Worm (Caenorhabditis elegans): ENCODE data around the gene C35C5.8.

Gene C35C5.8

DNA sequence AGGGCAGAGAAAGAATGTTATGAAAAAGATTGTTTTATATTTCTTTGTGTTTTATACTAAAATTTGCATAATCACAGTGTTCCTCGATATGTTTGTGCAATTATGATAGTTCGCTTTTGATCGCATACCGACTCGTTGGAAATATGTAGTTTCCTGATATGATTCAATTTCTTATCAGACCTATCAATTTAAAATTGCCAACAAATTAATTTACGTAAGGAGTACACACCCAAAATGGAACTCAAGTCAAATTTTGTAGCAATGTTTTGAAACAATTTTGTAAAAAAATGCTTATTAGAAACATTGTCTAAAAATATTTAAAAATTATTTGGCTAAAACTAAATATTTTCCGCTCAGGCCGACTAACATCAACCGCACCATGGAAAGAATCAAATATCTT is 32.8 kb upstream of the C35C5.8 start:
- TF ChIP-seq lin-32 (GFP tag; optimal IDR thresholded peaks at IDR 0.05) (no peak), nhr-2 (tag; optimal IDR thresholded peaks at IDR 0.05) (no peak), unc-62 (GFP tag; optimal IDR thresholded peaks at IDR 0.05) (no peak), cnd-1 (tag; optimal IDR thresholded peaks at IDR 0.05) (no peak), elt-1 (tag; optimal IDR thresholded peaks at IDR 0.05; ENCODE audit: borderline replicate concordance, insufficient read depth) (no peak), flh-1 (GFP tag; optimal IDR thresholded peaks at IDR 0.05) (no peak), bed-3 (GFP tag; optimal IDR thresholded peaks at IDR 0.05) (no peak), ceh-39 (tag; optimal IDR thresholded peaks at IDR 0.05) (no peak), tbx-8 (GFP tag; optimal IDR thresholded peaks at IDR 0.05) (no peak), zip-8 (tag; optimal IDR thresholded peaks at IDR 0.05) (no peak), snpc-4 (tag; optimal IDR thresholded peaks at IDR 0.05) (no peak), pha-4 (tag; optimal IDR thresholded peaks at IDR 0.05) (no peak), nhr-28 (tag; optimal IDR thresholded peaks at IDR 0.05) (no peak), mab-5 (tag; optimal IDR thresholded peaks at IDR 0.05) (no peak), unc-39 (tag; optimal IDR thresholded peaks at IDR 0.05) (no peak)

DNA sequence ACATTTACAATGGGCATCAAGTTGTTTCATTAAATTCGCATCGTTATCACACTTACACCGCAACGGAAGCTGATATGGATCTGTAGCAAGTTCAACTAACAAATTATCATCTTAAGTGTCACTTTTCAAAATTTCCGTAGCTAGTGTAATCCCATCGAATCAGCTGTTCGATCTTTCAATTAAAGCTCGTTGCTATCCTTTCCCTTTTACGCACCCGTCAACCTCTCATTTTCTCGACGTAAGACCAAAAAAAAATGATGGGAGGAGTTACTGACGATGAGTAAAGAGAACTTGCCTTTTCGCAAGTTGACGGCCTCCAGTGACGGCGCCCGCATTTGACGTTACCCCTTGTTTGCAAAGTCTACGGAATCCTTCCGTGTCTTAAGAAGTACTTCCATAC is 31.4 kb upstream of the C35C5.8 start, which contains the start of gene F29G6.1:
F29G6.1 (plus strand) TSS at position 301 of the 400 bp plus-strand sequence.
- TF ChIP-seq M03D4.4 (tag; optimal IDR thresholded peaks at IDR 0.05) (no peak), ham-2 (GFP tag; optimal IDR thresholded peaks at IDR 0.05) (no peak), blmp-1 (tag; optimal IDR thresholded peaks at IDR 0.05) (no peak), mab-5 (tag; optimal IDR thresholded peaks at IDR 0.05) (no peak), tbx-8 (GFP tag; optimal IDR thresholded peaks at IDR 0.05) (no peak), drap-1 (GFP tag; optimal IDR thresholded peaks at IDR 0.05) (no peak), pha-4 (tag; optimal IDR thresholded peaks at IDR 0.05) (no peak), nhr-237 (tag; optimal IDR thresholded peaks at IDR 0.05) (no peak), ces-1 (GFP tag; optimal IDR thresholded peaks at IDR 0.05) (no peak), snpc-4 (tag; optimal IDR thresholded peaks at IDR 0.05) (no peak), lsy-2 (tag; optimal IDR thresholded peaks at IDR 0.05) (no peak), ceh-83 (GFP tag; optimal IDR thresholded peaks at IDR 0.05) (no peak), nhr-28 (tag; optimal IDR thresholded peaks at IDR 0.05) (no peak), ceh-39 (tag; optimal IDR thresholded peaks at IDR 0.05) (no peak), ztf-11 (tag; optimal IDR thresholded peaks at IDR 0.05) (no peak), zip-8 (tag; optimal IDR thresholded peaks at IDR 0.05) (no peak), unc-62 (GFP tag; optimal IDR thresholded peaks at IDR 0.05) (no peak), lin-13 (tag; optimal IDR thresholded peaks at IDR 0.05) (no peak), nhr-12 (tag; optimal IDR thresholded peaks at IDR 0.05) (no peak), unc-39 (tag; optimal IDR thresholded peaks at IDR 0.05) (no peak)

- TF ChIP-seq lin-32 (GFP tag; optimal IDR thresholded peaks at IDR 0.05) (no peak), ham-2 (GFP tag; optimal IDR thresholded peaks at IDR 0.05) (no peak), sem-2 (GFP tag; optimal IDR thresholded peaks at IDR 0.05) (no peak), ceh-39 (tag; optimal IDR thresholded peaks at IDR 0.05) (no peak), unc-120 (tag; optimal IDR thresholded peaks at IDR 0.05; ENCODE audit: poor library complexity, severe bottlenecking) (no peak), nhr-76 (tag; optimal IDR thresholded peaks at IDR 0.05) (no peak), drap-1 (GFP tag; optimal IDR thresholded peaks at IDR 0.05) (no peak)
Measured at ce11 chrX:11507836-11508235, 25.6 kb upstream of the C35C5.8 start.

DNA sequence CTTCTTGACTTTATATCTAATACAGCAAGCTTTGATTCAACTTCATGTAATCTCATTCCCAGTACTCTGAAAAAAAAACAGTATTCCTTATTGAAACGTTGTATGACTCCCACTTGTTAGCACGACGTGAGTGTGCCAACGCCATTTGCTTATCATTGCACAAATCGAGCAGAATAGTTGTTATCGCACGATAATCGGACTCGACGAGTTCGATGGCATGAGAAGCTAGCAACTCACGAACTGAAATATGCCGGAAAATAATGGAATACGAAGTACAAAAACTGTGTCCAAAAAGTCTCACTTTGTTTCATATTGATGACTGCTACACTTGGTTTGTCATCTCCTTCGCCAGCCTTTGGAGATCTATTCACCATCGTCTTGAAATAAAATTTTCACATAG is 23.8 kb upstream of the C35C5.8 start:
- TF ChIP-seq ham-2 (GFP tag; optimal IDR thresholded peaks at IDR 0.05) (no peak), elt-3 (tag; optimal IDR thresholded peaks at IDR 0.05) (no peak), ces-1 (GFP tag; optimal IDR thresholded peaks at IDR 0.05) (no peak), sptf-1 (tag; optimal IDR thresholded peaks at IDR 0.05) (no peak)

DNA sequence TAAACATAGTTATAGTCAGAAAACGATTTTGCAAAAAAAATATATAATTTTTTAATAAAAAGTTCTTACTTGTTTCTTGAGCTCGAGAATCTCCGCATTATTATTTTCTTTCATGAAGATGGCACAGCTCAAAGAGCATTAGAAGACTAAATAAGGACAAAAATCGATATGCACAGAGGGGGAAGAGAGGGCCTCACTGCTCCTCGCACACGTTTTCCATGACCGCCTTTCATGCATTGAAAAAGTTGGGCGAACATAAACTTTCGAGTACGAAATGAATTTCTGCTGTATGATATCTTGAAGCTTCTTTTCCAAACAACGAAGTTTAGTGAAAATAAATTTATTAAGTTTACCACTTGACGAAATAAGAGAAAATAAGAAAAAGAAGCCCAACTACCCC is 22.2 kb upstream of the C35C5.8 start, which contains the start of gene ccdc-149:
ccdc-149 (minus strand) TSS at position 221 of the 400 bp plus-strand sequence.
- TF ChIP-seq ces-1 (GFP tag; optimal IDR thresholded peaks at IDR 0.05) (no peak), hlh-1 (tag; optimal IDR thresholded peaks at IDR 0.05) (no peak), tbx-8 (GFP tag; optimal IDR thresholded peaks at IDR 0.05) (no peak), mls-2 (tag; optimal IDR thresholded peaks at IDR 0.05) (no peak), ceh-39 (tag; optimal IDR thresholded peaks at IDR 0.05) (no peak), nhr-76 (tag; optimal IDR thresholded peaks at IDR 0.05) (no peak), nhr-2 (tag; optimal IDR thresholded peaks at IDR 0.05) (no peak), lin-13 (tag; optimal IDR thresholded peaks at IDR 0.05) (no peak), pha-4 (tag; optimal IDR thresholded peaks at IDR 0.05) (no peak), unc-120 (tag; optimal IDR thresholded peaks at IDR 0.05; ENCODE audit: poor library complexity, severe bottlenecking) (no peak), sem-2 (GFP tag; optimal IDR thresholded peaks at IDR 0.05) (no peak), ham-2 (GFP tag; optimal IDR thresholded peaks at IDR 0.05) (no peak)

All from whole organism, mixed stage, embryonic.